Worm (Caenorhabditis elegans) whole organism, midembryonic: ENCODE measurements around the gene Y45G5AM.3.
A peak's percentile ranks its signal among the peaks of the same experiment; 100 is the strongest.

Source experiments
- T22C8.4 ChIP-seq: fragments of 200-800 bp; sonication (Bioruptor generic); IDR thresholded peaks from 2 replicates; pipeline ENCODE4 v1.3.6; 2022; ENCODE audit warnings: missing genetic modification characterization, missing compliant biosample characterization
- cog-1 ChIP-seq: sonication (generic microtip); optimal IDR thresholded peaks from 2 replicates; lab custom pipeline; 2016; ENCODE audit warnings: missing genetic modification characterization, missing compliant biosample characterization
- flt-1 ChIP-seq: fragments of 200-800 bp; sonication (Bioruptor generic); IDR thresholded peaks from 2 replicates; pipeline ENCODE4 v1.3.6; 2022; ENCODE audit warnings: missing genetic modification characterization, missing compliant biosample characterization
- klf-2 ChIP-seq: fragments of 200-800 bp; sonication (Bioruptor generic); conservative IDR thresholded peaks from 2 replicates; pipeline ENCODE4 v1.3.6; 2022; ENCODE audit warnings: missing genetic modification reagents, missing genetic modification characterization, missing compliant biosample characterization
- med-1 ChIP-seq: sonication (generic microtip); optimal IDR thresholded peaks from 2 replicates; lab custom pipeline; 2017; ENCODE audit warnings: missing genetic modification characterization, mild to moderate bottlenecking, missing compliant biosample characterization, antibody characterized with exemption, missing genetic modification reagents; ENCODE audit not compliant: insufficient read depth
- ref-1 ChIP-seq: fragments of 200-800 bp; sonication (Bioruptor generic); conservative IDR thresholded peaks from 2 replicates; pipeline ENCODE4 v1.3.6; 2022; ENCODE audit warnings: missing genetic modification reagents, missing genetic modification characterization, missing compliant biosample characterization
- tab-1 ChIP-seq: fragments of 200-800 bp; sonication (Bioruptor generic); IDR thresholded peaks from 2 replicates; pipeline ENCODE4 v1.3.6; 2022; ENCODE audit warnings: missing genetic modification characterization, missing compliant biosample characterization
- ztf-23 ChIP-seq: fragments of 200-800 bp; sonication (Bioruptor generic); IDR thresholded peaks from 2 replicates; pipeline ENCODE4 v1.3.6; 2022; ENCODE audit warnings: missing genetic modification reagents, missing genetic modification characterization, missing compliant biosample characterization
- ztf-29 ChIP-seq: fragments of 200-800 bp; sonication (Bioruptor generic); IDR thresholded peaks from 2 replicates; pipeline ENCODE4 v1.3.6; 2022; ENCODE audit warnings: missing genetic modification reagents, missing genetic modification characterization, missing compliant biosample characterization

Gene Y45G5AM.3

ce11 chrV:4162922-4163321, 1.4 kb upstream of the Y45G5AM.3 start, which contains the start of gene Y45G5AM.4:
Y45G5AM.4 (plus strand) TSS chrV:4163222.
- TF ChIP-seq med-1: no peak
- TF ChIP-seq klf-2 (GFP tag; lab: Robert Waterston, UW): no peak
- TF ChIP-seq tab-1: no peak
- no peak for TF ChIP-seq T22C8.4 (GFP tag; lab: Robert Waterston, UW)
- TF ChIP-seq ref-1 (GFP tag; lab: Robert Waterston, UW): no peak
- TF ChIP-seq ztf-23 (GFP tag; lab: Robert Waterston, UW): no peak
- TF ChIP-seq ztf-29 (GFP tag; lab: Robert Waterston, UW): no peak
- no peak for TF ChIP-seq cog-1 (tag; lab: Kevin White, UChicago)
- TF ChIP-seq flt-1: no peak

ce11 chrV:4168045-4168444, 3.7 kb downstream of the Y45G5AM.3 start:
- no peak for TF ChIP-seq ztf-23 (GFP tag; lab: Robert Waterston, UW)
- TF ChIP-seq ztf-29 (GFP tag; lab: Robert Waterston, UW): no peak
- TF ChIP-seq ref-1 (GFP tag; lab: Robert Waterston, UW): no peak
- TF ChIP-seq klf-2 (GFP tag; lab: Robert Waterston, UW): no peak
- no peak for TF ChIP-seq med-1
- no peak for TF ChIP-seq tab-1

ce11 chrV:4169658-4170057, 5.3 kb downstream of the Y45G5AM.3 start:
- TF ChIP-seq klf-2 (GFP tag; lab: Robert Waterston, UW): no peak
- no peak for TF ChIP-seq cog-1 (tag; lab: Kevin White, UChicago)
- no peak for TF ChIP-seq med-1
- no peak for TF ChIP-seq tab-1
- TF ChIP-seq ztf-29 (GFP tag; lab: Robert Waterston, UW): no peak
- TF ChIP-seq T22C8.4 (GFP tag; lab: Robert Waterston, UW): no peak
- TF ChIP-seq ztf-23 (GFP tag; lab: Robert Waterston, UW): no peak
- TF ChIP-seq flt-1: no peak
- no peak for TF ChIP-seq ref-1 (GFP tag; lab: Robert Waterston, UW)

- no peak for TF ChIP-seq ztf-23 (GFP tag; lab: Robert Waterston, UW)
- TF ChIP-seq flt-1: no peak
- TF ChIP-seq med-1: no peak
- no peak for TF ChIP-seq T22C8.4 (GFP tag; lab: Robert Waterston, UW)
- TF ChIP-seq ztf-29 (GFP tag; lab: Robert Waterston, UW): no peak
- TF ChIP-seq tab-1: no peak
- no peak for TF ChIP-seq klf-2 (GFP tag; lab: Robert Waterston, UW)
- no peak for TF ChIP-seq ref-1 (GFP tag; lab: Robert Waterston, UW)
- TF ChIP-seq cog-1 (tag; lab: Kevin White, UChicago): no peak
Observed at ce11 chrV:4170138-4170537, 5.8 kb downstream of the Y45G5AM.3 start, which contains the start of gene Y45G5AM.7. Y45G5AM.7 (minus strand) TSS chrV:4170238.

- TF ChIP-seq klf-2 (GFP tag; lab: Robert Waterston, UW) (no peak), cog-1 (tag; lab: Kevin White, UChicago) (no peak), ztf-23 (GFP tag; lab: Robert Waterston, UW) (no peak), T22C8.4 (GFP tag; lab: Robert Waterston, UW) (no peak), tab-1 (no peak), ref-1 (GFP tag; lab: Robert Waterston, UW) (no peak), med-1 (no peak), ztf-29 (GFP tag; lab: Robert Waterston, UW) (no peak), flt-1 (no peak)
Observed at ce11 chrV:4175624-4176023, 11.3 kb downstream of the Y45G5AM.3 start, which contains the start of the genes coh-4 and pid-5. coh-4 (minus strand) TSS chrV:4175640. pid-5 (plus strand) TSS chrV:4175882.

ce11 chrV:4181272-4181671, 16.9 kb downstream of the Y45G5AM.3 start:
- no peak for TF ChIP-seq flt-1

- TF ChIP-seq T22C8.4 (GFP tag; lab: Robert Waterston, UW) (no peak), flt-1 (peak; percentile 70; the same call in 1 of the 2 replicates)
Observed at ce11 chrV:4181727-4182126, 17.4 kb downstream of the Y45G5AM.3 start.

- TF ChIP-seq tab-1 (no peak), T22C8.4 (GFP tag; lab: Robert Waterston, UW) (no peak)
Observed at ce11 chrV:4182546-4182945, 18.2 kb downstream of the Y45G5AM.3 start.

- TF ChIP-seq med-1 (no peak), ztf-29 (GFP tag; lab: Robert Waterston, UW) (no peak), cog-1 (tag; lab: Kevin White, UChicago) (no peak), ztf-23 (GFP tag; lab: Robert Waterston, UW) (no peak), tab-1 (no peak), ref-1 (GFP tag; lab: Robert Waterston, UW) (no peak)
Observed at ce11 chrV:4185885-4186284, 21.5 kb downstream of the Y45G5AM.3 start.

ce11 chrV:4186453-4187143, 22.2 kb downstream of the Y45G5AM.3 start:
- TF ChIP-seq klf-2 (GFP tag; lab: Robert Waterston, UW) (no peak), ref-1 (GFP tag; lab: Robert Waterston, UW) (no peak), med-1 (no peak), cog-1 (tag; lab: Kevin White, UChicago) (no peak), ztf-29 (GFP tag; lab: Robert Waterston, UW) (no peak), flt-1 (no peak), T22C8.4 (GFP tag; lab: Robert Waterston, UW) (no peak), tab-1 (no peak), ztf-23 (GFP tag; lab: Robert Waterston, UW) (no peak)

- TF ChIP-seq ref-1 (GFP tag; lab: Robert Waterston, UW) (no peak), T22C8.4 (GFP tag; lab: Robert Waterston, UW) (no peak), tab-1 (no peak), flt-1 (no peak), med-1 (no peak), klf-2 (GFP tag; lab: Robert Waterston, UW) (no peak), ztf-23 (GFP tag; lab: Robert Waterston, UW) (no peak), cog-1 (tag; lab: Kevin White, UChicago) (no peak), ztf-29 (GFP tag; lab: Robert Waterston, UW) (no peak)
Observed at ce11 chrV:4187144-4187485, 22.8 kb downstream of the Y45G5AM.3 start, which contains the start of gene nhr-114. nhr-114 (plus strand) TSS chrV:4187202.
